Worm (Caenorhabditis elegans) whole organism, young adult: ENCODE results near the gene Y57G11C.33.

Source experiments
- B0336.3 ChIP-seq: fragments of 200-800 bp; sonication (Bioruptor generic); IDR thresholded peaks from 2 replicates; pipeline ENCODE4 v1.3.6; 2022; ENCODE audit warnings: missing genetic modification characterization, missing compliant biosample characterization
- C06A6.2 ChIP-seq: fragments of 200-800 bp; sonication (Bioruptor generic); conservative IDR thresholded peaks from 2 replicates; pipeline ENCODE4 v1.3.6; 2022; ENCODE audit warnings: missing genetic modification characterization, missing compliant biosample characterization
- F10E7.11 ChIP-seq: sonication (generic microtip); optimal IDR thresholded peaks from 2 replicates; lab custom pipeline; 2017; ENCODE audit warnings: mild to moderate bottlenecking, missing genetic modification characterization, moderate library complexity, missing compliant biosample characterization
- F33H1.4 ChIP-seq: fragments of 200-800 bp; sonication (Bioruptor generic); IDR thresholded peaks from 2 replicates; pipeline ENCODE4 v1.3.6; 2022; ENCODE audit warnings: missing genetic modification reagents, missing genetic modification characterization, missing compliant biosample characterization
- F39B2.1 ChIP-seq: fragments of 200-800 bp; sonication (Bioruptor generic); IDR thresholded peaks from 2 replicates; pipeline ENCODE4 v1.3.6; 2022; ENCODE audit warnings: missing genetic modification reagents, missing genetic modification characterization, missing compliant biosample characterization
- F57A8.1 ChIP-seq: fragments of 200-800 bp; sonication (Bioruptor generic); optimal IDR thresholded peaks from 2 replicates; lab custom pipeline; 2018; ENCODE audit warnings: mild to moderate bottlenecking, missing genetic modification characterization, moderate library complexity, missing compliant biosample characterization
- K12H6.12 ChIP-seq: fragments of 200-800 bp; sonication (Bioruptor generic); optimal IDR thresholded peaks from 2 replicates; lab custom pipeline; 2018; ENCODE audit warnings: mild to moderate bottlenecking, missing genetic modification characterization, missing compliant biosample characterization
- T07F8.4 ChIP-seq: sonication (generic microtip); optimal IDR thresholded peaks from 2 replicates; lab custom pipeline; 2016; ENCODE audit warnings: mild to moderate bottlenecking, missing genetic modification characterization, moderate library complexity, missing compliant biosample characterization
- Y95B8A.8 ChIP-seq: fragments of 200-800 bp; sonication (Bioruptor generic); IDR thresholded peaks from 2 replicates; pipeline ENCODE4 v1.3.6; 2022; ENCODE audit warnings: missing genetic modification reagents, missing genetic modification characterization, missing compliant biosample characterization
- ZK185.1 ChIP-seq: sonication (generic microtip); optimal IDR thresholded peaks from 2 replicates; lab custom pipeline; 2016; ENCODE audit warnings: mild to moderate bottlenecking, missing genetic modification characterization, missing compliant biosample characterization; ENCODE audit not compliant: poor library complexity, severe bottlenecking
- akir-1 ChIP-seq: fragments of 200-800 bp; sonication (Bioruptor generic); optimal IDR thresholded peaks from 2 replicates; lab custom pipeline; 2018; ENCODE audit warnings: mild to moderate bottlenecking, missing genetic modification characterization, moderate library complexity, missing compliant biosample characterization
- ama-1 ChIP-seq, 3 experiments: fragments of 150-350 bp in 1 of 3; sonication (generic microtip) in 2 of 3; optimal IDR thresholded peaks; 2 replicates each; lab custom pipeline; 2014 to 2018; ENCODE audit warnings: missing biosample characterization in 2 of 3, missing genetic modification characterization in 2 of 3, missing genetic modification reagents in 2 of 3
- aptf-2 ChIP-seq: fragments of 200-800 bp; sonication (Bioruptor generic); conservative IDR thresholded peaks from 2 replicates; pipeline ENCODE4 v1.3.6; 2022; ENCODE audit warnings: missing genetic modification reagents, missing genetic modification characterization, missing compliant biosample characterization
- attf-6 ChIP-seq: fragments of 200-800 bp; sonication (Bioruptor generic); IDR thresholded peaks from 2 replicates; pipeline ENCODE4 v1.3.6; 2022; ENCODE audit warnings: missing genetic modification reagents, missing genetic modification characterization, missing compliant biosample characterization
- bed-1 ChIP-seq: fragments of 200-800 bp; sonication (Bioruptor generic); IDR thresholded peaks from 2 replicates; pipeline ENCODE4 v1.3.6; 2022; ENCODE audit warnings: missing genetic modification reagents, missing genetic modification characterization, missing compliant biosample characterization
- cebp-1 ChIP-seq, 2 experiments: fragments of 200-800 bp in 1 of 2; sonication (Bioruptor generic) in 1 of 2; sonication (generic microtip) in 1 of 2; IDR thresholded peaks in 1 of 2; optimal IDR thresholded peaks in 1 of 2; 2 replicates each; pipeline versions ENCODE4 v1.3.6 to Lab custom; 2017 to 2022; ENCODE audit warnings: missing compliant biosample characterization in 2 of 2, missing genetic modification characterization in 2 of 2, mild to moderate bottlenecking in 1 of 2, missing genetic modification reagents in 1 of 2, moderate library complexity in 1 of 2
- cebp-2 ChIP-seq: fragments of 200-800 bp; sonication (Bioruptor generic); IDR thresholded peaks from 2 replicates; pipeline ENCODE4 v1.3.6; 2022; ENCODE audit warnings: missing genetic modification characterization, missing compliant biosample characterization
- ceh-40 ChIP-seq: fragments of 200-800 bp; sonication (Bioruptor generic); IDR thresholded peaks from 2 replicates; pipeline ENCODE4 v1.3.6; 2022; ENCODE audit warnings: missing genetic modification characterization, missing compliant biosample characterization
- ceh-91 ChIP-seq: fragments of 200-800 bp; sonication (Bioruptor generic); IDR thresholded peaks from 2 replicates; pipeline ENCODE4 v1.3.6; 2022; ENCODE audit warnings: missing genetic modification reagents, missing genetic modification characterization, missing compliant biosample characterization
- chd-7 ChIP-seq: sonication (generic microtip); optimal IDR thresholded peaks from 2 replicates; lab custom pipeline; 2016; ENCODE audit warnings: mild to moderate bottlenecking, missing genetic modification characterization, moderate library complexity, missing compliant biosample characterization
- die-1 ChIP-seq: sonication (generic microtip); optimal IDR thresholded peaks from 2 replicates; lab custom pipeline; 2016; ENCODE audit warnings: missing genotype, mild to moderate bottlenecking, missing genetic modification characterization, missing compliant biosample characterization
- ekl-4 ChIP-seq: fragments of 200-800 bp; sonication (Bioruptor generic); IDR thresholded peaks from 2 replicates; pipeline ENCODE4 v1.3.6; 2022; ENCODE audit warnings: missing genetic modification reagents, missing genetic modification characterization, missing compliant biosample characterization
- hlh-12 ChIP-seq: sonication (generic microtip); optimal IDR thresholded peaks from 2 replicates; lab custom pipeline; 2016; ENCODE audit warnings: missing genetic modification characterization, missing compliant biosample characterization
- hmg-1.2 ChIP-seq: fragments of 200-800 bp; sonication (Bioruptor generic); IDR thresholded peaks from 2 replicates; pipeline ENCODE4 v1.3.6; 2022; ENCODE audit warnings: missing genetic modification reagents, missing genetic modification characterization, missing compliant biosample characterization
- hmg-20 ChIP-seq: fragments of 200-800 bp; sonication (Bioruptor generic); IDR thresholded peaks from 2 replicates; pipeline ENCODE4 v1.3.6; 2022; ENCODE audit warnings: missing genetic modification reagents, missing genetic modification characterization, missing compliant biosample characterization
- hrde-1 ChIP-seq: sonication (generic microtip); optimal IDR thresholded peaks from 2 replicates; lab custom pipeline; 2016; ENCODE audit warnings: missing genetic modification characterization, mild to moderate bottlenecking, missing compliant biosample characterization, moderate library complexity, missing genotype, missing genetic modification reagents, borderline replicate concordance
- lag-1 ChIP-seq: fragments of 200-800 bp; sonication (Bioruptor generic); IDR thresholded peaks from 2 replicates; pipeline ENCODE4 v1.3.6; 2022; ENCODE audit warnings: missing genetic modification reagents, missing genetic modification characterization, missing compliant biosample characterization
- let-526 ChIP-seq: fragments of 200-800 bp; sonication (Bioruptor generic); IDR thresholded peaks from 2 replicates; pipeline ENCODE4 v1.3.6; 2022; ENCODE audit warnings: missing genetic modification reagents, missing genetic modification characterization, missing compliant biosample characterization
- let-607 ChIP-seq, 2 experiments: fragments of 200-800 bp in 1 of 2; sonication (Bioruptor generic) in 1 of 2; sonication (generic microtip) in 1 of 2; optimal IDR thresholded peaks; 2 replicates each; lab custom pipeline; 2016 to 2018; ENCODE audit warnings: mild to moderate bottlenecking in 2 of 2, missing compliant biosample characterization in 2 of 2, missing genetic modification characterization in 2 of 2, moderate library complexity in 2 of 2, missing genotype in 1 of 2
- lin-26 ChIP-seq: fragments of 200-800 bp; sonication (Bioruptor generic); IDR thresholded peaks from 2 replicates; pipeline ENCODE4 v1.3.6; 2022; ENCODE audit warnings: missing genetic modification reagents, missing genetic modification characterization, missing compliant biosample characterization
- lin-35 ChIP-seq, 3 experiments: fragments of 150-350 bp in 2 of 3; sonication (generic microtip) in 1 of 3; optimal IDR thresholded peaks; 2 replicates each; lab custom pipeline; 2014 to 2018; ENCODE audit warnings: missing biosample characterization in 3 of 3, missing genetic modification characterization in 3 of 3, missing genetic modification reagents in 3 of 3
- lin-40 ChIP-seq: sonication (generic microtip); optimal IDR thresholded peaks from 2 replicates; lab custom pipeline; 2016; ENCODE audit warnings: missing genetic modification characterization, mild to moderate bottlenecking, missing compliant biosample characterization, missing genotype, missing genetic modification reagents
- lin-54 ChIP-seq: fragments of 200-800 bp; sonication (Bioruptor generic); optimal IDR thresholded peaks from 2 replicates; lab custom pipeline; 2018; ENCODE audit warnings: mild to moderate bottlenecking, missing genetic modification characterization, missing compliant biosample characterization
- madf-10 ChIP-seq: sonication (generic microtip); optimal IDR thresholded peaks from 2 replicates; lab custom pipeline; 2016; ENCODE audit warnings: mild to moderate bottlenecking, missing genetic modification characterization, missing compliant biosample characterization
- madf-6 ChIP-seq: fragments of 200-800 bp; sonication (Bioruptor generic); IDR thresholded peaks from 2 replicates; pipeline ENCODE4 v1.3.6; 2022; ENCODE audit warnings: missing genetic modification reagents, missing genetic modification characterization, missing compliant biosample characterization
- nhr-179 ChIP-seq: sonication (generic microtip); optimal IDR thresholded peaks from 2 replicates; lab custom pipeline; 2016; ENCODE audit warnings: mild to moderate bottlenecking, missing genetic modification characterization, missing compliant biosample characterization
- nhr-27 ChIP-seq: fragments of 200-800 bp; sonication (Bioruptor generic); optimal IDR thresholded peaks from 2 replicates; lab custom pipeline; 2018; ENCODE audit warnings: mild to moderate bottlenecking, missing genetic modification characterization, moderate library complexity, missing compliant biosample characterization
- nhr-80 ChIP-seq: sonication (generic microtip); optimal IDR thresholded peaks from 2 replicates; lab custom pipeline; 2016; ENCODE audit warnings: missing genetic modification characterization, missing compliant biosample characterization
- nhr-90 ChIP-seq: sonication (generic microtip); optimal IDR thresholded peaks from 2 replicates; lab custom pipeline; 2016; ENCODE audit warnings: missing genotype, mild to moderate bottlenecking, missing genetic modification characterization, missing compliant biosample characterization
- repo-1 ChIP-seq: sonication (generic microtip); optimal IDR thresholded peaks from 2 replicates; lab custom pipeline; 2017; ENCODE audit warnings: mild to moderate bottlenecking, missing genetic modification characterization, missing compliant biosample characterization
- snpc-4 ChIP-seq, 5 experiments: fragments of 150-350 bp in 1 of 5; sonication (generic microtip) in 4 of 5; optimal IDR thresholded peaks; 2 replicates each; lab custom pipeline; 2014 to 2018; ENCODE audit warnings: missing genetic modification characterization in 5 of 5, missing biosample characterization in 3 of 5, antibody characterized with exemption in 2 of 5, mild to moderate bottlenecking in 2 of 5, missing compliant biosample characterization in 2 of 5, missing genotype in 2 of 5, moderate library complexity in 2 of 5, missing genetic modification reagents in 1 of 5
- somi-1 ChIP-seq: fragments of 200-800 bp; sonication (Bioruptor generic); optimal IDR thresholded peaks from 2 replicates; lab custom pipeline; 2018; ENCODE audit warnings: mild to moderate bottlenecking, missing genetic modification characterization, missing compliant biosample characterization
- sptf-2 ChIP-seq: fragments of 200-800 bp; sonication (Bioruptor generic); optimal IDR thresholded peaks from 2 replicates; lab custom pipeline; 2018; ENCODE audit warnings: mild to moderate bottlenecking, missing genetic modification characterization, missing compliant biosample characterization
- tbx-9 ChIP-seq: sonication (generic microtip); optimal IDR thresholded peaks from 2 replicates; lab custom pipeline; 2016; ENCODE audit warnings: borderline replicate concordance, missing genetic modification characterization, inconsistent platforms, missing compliant biosample characterization
- tlf-1 ChIP-seq: fragments of 200-800 bp; sonication (Bioruptor generic); optimal IDR thresholded peaks from 2 replicates; lab custom pipeline; 2018; ENCODE audit warnings: mild to moderate bottlenecking, missing genetic modification characterization, missing compliant biosample characterization
- ztf-22 ChIP-seq: fragments of 200-800 bp; sonication (Bioruptor generic); optimal IDR thresholded peaks from 2 replicates; lab custom pipeline; 2018; ENCODE audit warnings: mild to moderate bottlenecking, missing genetic modification characterization, moderate library complexity, missing compliant biosample characterization

Gene Y57G11C.33

DNA sequence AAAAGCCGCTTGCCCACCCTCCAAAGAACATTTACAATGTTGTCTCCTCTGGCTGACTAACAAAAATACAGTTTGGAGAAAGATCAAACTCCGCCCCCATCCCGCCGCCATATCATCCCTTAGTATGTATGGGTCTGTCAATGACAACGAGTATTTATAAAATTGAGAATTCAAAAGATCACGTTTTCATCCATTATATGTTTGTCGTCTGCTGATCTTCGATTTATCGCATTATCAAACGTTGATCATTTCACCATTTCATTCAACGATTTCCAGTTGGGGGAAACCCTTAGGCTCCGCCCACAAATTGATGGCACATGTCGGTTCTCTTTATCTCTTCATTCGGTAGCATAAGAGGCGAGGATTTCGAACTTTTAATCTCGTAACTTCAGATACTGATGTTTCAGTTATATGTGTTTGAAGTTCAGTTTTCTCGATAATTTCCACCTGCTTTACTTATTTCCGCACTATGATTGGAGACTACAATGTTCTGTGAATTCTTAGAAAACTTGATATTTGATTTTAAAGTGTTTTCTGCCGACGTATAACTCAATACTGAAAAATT lies 42.6 kb upstream of the Y57G11C.33 start:
- TF ChIP-seq lin-35 (GFP tag; optimal IDR thresholded peaks at IDR 0.05; lab: Kevin White, UChicago) (no peak), let-526 (no peak), F33H1.4 (GFP tag; lab: Robert Waterston, UW) (no peak), ekl-4 (GFP tag; lab: Robert Waterston, UW) (no peak), hlh-12 (no peak), Y95B8A.8 (GFP tag; lab: Robert Waterston, UW) (no peak), lin-54 (GFP tag; lab: Kevin White, UChicago) (no peak), ztf-22 (GFP tag; lab: Kevin White, UChicago) (no peak), T07F8.4 (tag; lab: Kevin White, UChicago) (no peak), repo-1 (tag; lab: Kevin White, UChicago) (no peak), cebp-2 (GFP tag; lab: Robert Waterston, UW) (0 out of 2 replicates have a peak, but pooled peaks have one; percentile 48), sptf-2 (GFP tag; lab: Kevin White, UChicago) (no peak), lag-1 (GFP tag; lab: Robert Waterston, UW) (no peak), somi-1 (GFP tag; lab: Kevin White, UChicago) (peak; percentile 47), F10E7.11 (tag; lab: Kevin White, UChicago) (no peak), lin-26 (no peak), ama-1 (optimal IDR thresholded peaks at IDR 0.05; lab: Kevin White, UChicago) (peak; percentile 19), ama-1 (GFP tag; optimal IDR thresholded peaks at IDR 0.05; lab: Kevin White, UChicago) (no peak), nhr-27 (tag; lab: Kevin White, UChicago) (no peak), tbx-9 (no peak), cebp-1 (GFP tag; IDR thresholded peaks at IDR 0.05; lab: Robert Waterston, UW) (no peak), cebp-1 (tag; optimal IDR thresholded peaks at IDR 0.05; lab: Kevin White, UChicago) (peak; percentile 23), nhr-90 (tag; lab: Kevin White, UChicago) (no peak), attf-6 (GFP tag; lab: Robert Waterston, UW) (no peak), K12H6.12 (tag; lab: Kevin White, UChicago) (no peak), die-1 (tag; lab: Kevin White, UChicago) (peak; percentile 28), F39B2.1 (GFP tag; lab: Robert Waterston, UW) (no peak), chd-7 (tag; lab: Kevin White, UChicago) (no peak), hrde-1 (tag; lab: Kevin White, UChicago) (no peak), F57A8.1 (no peak), madf-10 (tag; lab: Kevin White, UChicago) (no peak), tlf-1 (no peak), madf-6 (no peak), ceh-40 (GFP tag; lab: Robert Waterston, UW) (no peak), hmg-1.2 (GFP tag; lab: Robert Waterston, UW) (no peak), B0336.3 (no peak), akir-1 (GFP tag; lab: Kevin White, UChicago) (no peak), ceh-91 (GFP tag; lab: Robert Waterston, UW) (no peak), snpc-4 (GFP tag; optimal IDR thresholded peaks at IDR 0.05; lab: Kevin White, UChicago) (no peak), snpc-4 (tag; optimal IDR thresholded peaks at IDR 0.05; lab: Kevin White, UChicago) (no peak), lin-40 (tag; lab: Kevin White, UChicago) (peak; percentile 51), nhr-80 (peak; percentile 9), let-607 (tag; optimal IDR thresholded peaks at IDR 0.05; lab: Kevin White, UChicago) (no peak), ZK185.1 (peak; percentile 3), hmg-20 (no peak), bed-1 (GFP tag; lab: Robert Waterston, UW) (no peak), C06A6.2 (GFP tag; lab: Robert Waterston, UW) (no peak), aptf-2 (GFP tag; lab: Robert Waterston, UW) (no peak), nhr-179 (tag; lab: Kevin White, UChicago) (no peak)
